Fruit fly (Drosophila melanogaster) whole organism, embryonic: ENCODE results near the gene FucTA.

Experiments
- Adf1 ChIP-seq: fragments of 200-800 bp; sonication (Bioruptor generic); IDR thresholded peaks from 2 replicates; pipeline ENCODE4 v1.3.6; 2022; ENCODE audit warnings: missing biosample characterization, missing genetic modification characterization
- BtbVII ChIP-seq: fragments of 200-800 bp; sonication (Bioruptor generic); optimal IDR thresholded peaks from 3 replicates; lab custom pipeline; 2017; ENCODE audit warnings: missing biosample characterization, mild to moderate bottlenecking, missing genetic modification characterization
- CG10543 ChIP-seq: fragments of 200-800 bp; sonication (Bioruptor generic); optimal IDR thresholded peaks from 3 replicates; lab custom pipeline; 2017; ENCODE audit warnings: missing biosample characterization, mild to moderate bottlenecking, missing genetic modification characterization, moderate library complexity
- CG12236 ChIP-seq: fragments of 200-800 bp; sonication (Bioruptor generic); optimal IDR thresholded peaks from 2 replicates; lab custom pipeline; 2016; ENCODE audit warnings: missing biosample characterization, missing genetic modification characterization
- CG15269 ChIP-seq: fragments of 200-800 bp; sonication (Bioruptor generic); optimal IDR thresholded peaks from 2 replicates; lab custom pipeline; 2018; ENCODE audit warnings: missing biosample characterization, mild to moderate bottlenecking, missing genetic modification characterization, moderate library complexity
- CG1529 ChIP-seq: fragments of 200-800 bp; sonication (Bioruptor generic); optimal IDR thresholded peaks from 3 replicates; lab custom pipeline; 2018; ENCODE audit warnings: missing biosample characterization, missing genetic modification characterization
- CG1792 ChIP-seq: fragments of 200-800 bp; sonication (Bioruptor generic); optimal IDR thresholded peaks from 2 replicates; lab custom pipeline; 2016; ENCODE audit warnings: missing biosample characterization, missing genetic modification characterization
- CG2120 ChIP-seq: fragments of 200-800 bp; sonication (Bioruptor generic); optimal IDR thresholded peaks from 3 replicates; lab custom pipeline; 2016; ENCODE audit warnings: missing biosample characterization, missing genetic modification characterization
- CG2199 ChIP-seq: fragments of 200-800 bp; sonication (Bioruptor generic); IDR thresholded peaks from 3 replicates; pipeline ENCODE4 v1.3.6; 2022; ENCODE audit warnings: missing biosample characterization, missing genetic modification characterization
- CG2889 ChIP-seq: fragments of 200-800 bp; sonication (Bioruptor generic); IDR thresholded peaks from 3 replicates; pipeline ENCODE4 v1.3.6; 2022; ENCODE audit warnings: missing biosample characterization, missing genetic modification characterization
- CG31441 ChIP-seq: fragments of 200-800 bp; sonication (Bioruptor generic); IDR thresholded peaks from 2 replicates; pipeline ENCODE4 v1.3.6; 2022; ENCODE audit warnings: missing biosample characterization, missing genetic modification characterization
- CG34224 ChIP-seq: fragments of 200-800 bp; sonication (Bioruptor generic); IDR thresholded peaks from 3 replicates; pipeline ENCODE4 v1.3.6; 2022; ENCODE audit warnings: missing biosample characterization, missing genetic modification characterization; ENCODE audit not compliant: partially characterized antibody
- CG3995 ChIP-seq: fragments of 200-800 bp; sonication (Bioruptor generic); optimal IDR thresholded peaks from 3 replicates; lab custom pipeline; 2016; ENCODE audit warnings: missing biosample characterization, missing genetic modification characterization
- CG4282 ChIP-seq: fragments of 200-800 bp; sonication (Bioruptor generic); optimal IDR thresholded peaks from 2 replicates; lab custom pipeline; 2016; ENCODE audit warnings: missing biosample characterization, missing genetic modification characterization
- CG4404 ChIP-seq: fragments of 200-800 bp; sonication (Bioruptor generic); IDR thresholded peaks from 2 replicates; pipeline ENCODE4 v1.3.6; 2022; ENCODE audit warnings: missing biosample characterization, missing genetic modification characterization
- CG4820 ChIP-seq: fragments of 200-800 bp; sonication (Bioruptor generic); optimal IDR thresholded peaks from 3 replicates; lab custom pipeline; 2016; ENCODE audit warnings: missing biosample characterization, missing genetic modification characterization
- Chrac-16 ChIP-seq: fragments of 200-800 bp; sonication (Bioruptor generic); optimal IDR thresholded peaks from 3 replicates; lab custom pipeline; 2016; ENCODE audit warnings: missing biosample characterization, missing genetic modification characterization
- Dfd ChIP-seq, 2 experiments: fragments of >200 bp; optimal IDR thresholded peaks; 2 replicates each; lab custom pipeline; 2017; ENCODE audit warnings: missing biosample characterization in 2 of 2, missing genetic modification characterization in 2 of 2
- Doc3 ChIP-seq: fragments of 200-800 bp; sonication (Bioruptor generic); IDR thresholded peaks from 3 replicates; pipeline ENCODE4 v1.3.6; 2022; ENCODE audit warnings: missing biosample characterization, missing genetic modification characterization; ENCODE audit not compliant: partially characterized antibody
- E2f1 ChIP-seq: fragments of 200-800 bp; sonication (Bioruptor generic); IDR thresholded peaks from 2 replicates; pipeline ENCODE4 v1.3.6; 2022; ENCODE audit warnings: missing biosample characterization, missing genetic modification characterization
- Eip74EF ChIP-seq, 2 experiments: fragments of 200-800 bp in 1 of 2; fragments of >200 bp in 1 of 2; sonication (Bioruptor generic) in 1 of 2; optimal IDR thresholded peaks; 2 replicates each; lab custom pipeline; 2017 to 2019; ENCODE audit warnings: missing biosample characterization in 2 of 2, missing genetic modification characterization in 2 of 2, mild to moderate bottlenecking in 1 of 2, moderate library complexity in 1 of 2
- Ets97D ChIP-seq: fragments of 200-800 bp; sonication (Bioruptor generic); optimal IDR thresholded peaks from 3 replicates; lab custom pipeline; 2016; ENCODE audit warnings: missing biosample characterization, missing genetic modification characterization
- H2.0 ChIP-seq: fragments of 200-800 bp; sonication (Bioruptor generic); IDR thresholded peaks from 2 replicates; pipeline ENCODE4 v1.3.6; 2022; ENCODE audit warnings: missing biosample characterization, missing genetic modification characterization
- Meics ChIP-seq: fragments of 200-800 bp; sonication (Bioruptor generic); optimal IDR thresholded peaks from 2 replicates; lab custom pipeline; 2017; ENCODE audit warnings: missing biosample characterization, mild to moderate bottlenecking, missing genetic modification characterization
- Myb ChIP-seq: fragments of 200-800 bp; sonication (Bioruptor generic); optimal IDR thresholded peaks from 2 replicates; lab custom pipeline; 2016; ENCODE audit warnings: missing biosample characterization, missing genetic modification characterization
- NC2α ChIP-seq: fragments of 200-800 bp; sonication (Bioruptor generic); optimal IDR thresholded peaks from 2 replicates; lab custom pipeline; 2016; ENCODE audit warnings: missing biosample characterization, missing genetic modification characterization
- Poxn ChIP-seq: fragments of 200-800 bp; sonication (Bioruptor generic); IDR thresholded peaks from 2 replicates; pipeline ENCODE4 v1.3.6; 2022; ENCODE audit warnings: missing biosample characterization, missing genetic modification characterization
- Sox100B ChIP-seq: fragments of 200-800 bp; sonication (Bioruptor generic); optimal IDR thresholded peaks from 3 replicates; lab custom pipeline; 2018; ENCODE audit warnings: missing biosample characterization, mild to moderate bottlenecking, missing genetic modification characterization
- Vsx1 ChIP-seq: fragments of 200-800 bp; sonication (Bioruptor generic); optimal IDR thresholded peaks from 2 replicates; lab custom pipeline; 2017; ENCODE audit warnings: missing biosample characterization, mild to moderate bottlenecking, missing genetic modification characterization, missing genetic modification reagents
- abd-A ChIP-seq: fragments of 200-800 bp; sonication (Bioruptor generic); optimal IDR thresholded peaks from 3 replicates; lab custom pipeline; 2019; ENCODE audit warnings: missing biosample characterization, mild to moderate bottlenecking, missing genetic modification characterization, moderate library complexity
- bbx ChIP-seq: fragments of 200-800 bp; sonication (Bioruptor generic); IDR thresholded peaks from 2 replicates; pipeline ENCODE4 v1.3.6; 2022; ENCODE audit warnings: missing biosample characterization, missing genetic modification characterization; ENCODE audit not compliant: partially characterized antibody
- cas ChIP-seq: fragments of 200-800 bp; sonication (Bioruptor generic); IDR thresholded peaks from 2 replicates; pipeline ENCODE4 v1.3.6; 2022; ENCODE audit warnings: missing biosample characterization, missing genetic modification characterization
- cg ChIP-seq: fragments of 200-800 bp; sonication (Bioruptor generic); optimal IDR thresholded peaks from 3 replicates; lab custom pipeline; 2019; ENCODE audit warnings: missing biosample characterization, mild to moderate bottlenecking, missing genetic modification characterization, moderate library complexity
- chm ChIP-seq: fragments of 200-800 bp; sonication (Bioruptor generic); IDR thresholded peaks from 2 replicates; pipeline ENCODE4 v1.3.6; 2022; ENCODE audit warnings: missing biosample characterization, missing genetic modification characterization
- crol ChIP-seq: fragments of 200-800 bp; sonication (Bioruptor generic); IDR thresholded peaks from 2 replicates; pipeline ENCODE4 v1.3.6; 2022; ENCODE audit warnings: missing biosample characterization, missing genetic modification characterization
- dysf ChIP-seq: fragments of 200-800 bp; sonication (Bioruptor generic); IDR thresholded peaks from 3 replicates; pipeline ENCODE4 v1.3.6; 2022; ENCODE audit warnings: missing biosample characterization, missing genetic modification characterization
- ewg ChIP-seq: fragments of 200-800 bp; sonication (Bioruptor generic); optimal IDR thresholded peaks from 3 replicates; lab custom pipeline; 2017; ENCODE audit warnings: mild to moderate bottlenecking, missing biosample characterization, missing genetic modification reagents, missing genetic modification characterization
- fu2 ChIP-seq: fragments of 200-800 bp; sonication (Bioruptor generic); optimal IDR thresholded peaks from 2 replicates; lab custom pipeline; 2016; ENCODE audit warnings: missing biosample characterization, missing genetic modification characterization
- grau ChIP-seq: fragments of 200-800 bp; optimal IDR thresholded peaks from 3 replicates; lab custom pipeline; 2019; ENCODE audit warnings: missing biosample characterization, mild to moderate bottlenecking, missing genetic modification characterization, moderate library complexity
- inv ChIP-seq: fragments of 200-800 bp; sonication (Bioruptor generic); IDR thresholded peaks from 2 replicates; pipeline ENCODE4 v1.3.6; 2022; ENCODE audit warnings: missing biosample characterization, missing genetic modification characterization; ENCODE audit not compliant: partially characterized antibody
- lola ChIP-seq, 3 experiments: fragments of >200 bp in 2 of 3; fragments of 200-800 bp in 1 of 3; sonication (Bioruptor generic) in 1 of 3; optimal IDR thresholded peaks; 2 replicates each; lab custom pipeline; 2017 to 2019; ENCODE audit warnings: missing biosample characterization in 3 of 3, missing genetic modification characterization in 3 of 3, mild to moderate bottlenecking in 1 of 3, moderate library complexity in 1 of 3
- nom ChIP-seq: fragments of 200-800 bp; sonication (Bioruptor generic); optimal IDR thresholded peaks from 2 replicates; lab custom pipeline; 2017; ENCODE audit warnings: missing biosample characterization, missing genetic modification characterization, mild to moderate bottlenecking, moderate library complexity, missing genetic modification reagents
- pum ChIP-seq: fragments of 200-800 bp; sonication (Bioruptor generic); optimal IDR thresholded peaks from 2 replicates; lab custom pipeline; 2016; ENCODE audit warnings: missing biosample characterization, missing genetic modification characterization
- run ChIP-seq: fragments of 200-800 bp; sonication (Bioruptor generic); optimal IDR thresholded peaks from 3 replicates; lab custom pipeline; 2018; ENCODE audit warnings: missing biosample characterization, mild to moderate bottlenecking, missing genetic modification characterization
- sc ChIP-seq, 3 experiments: fragments of >200 bp in 2 of 3; fragments of 200-800 bp in 1 of 3; sonication (Bioruptor generic) in 1 of 3; optimal IDR thresholded peaks; 2 replicates in 2 of 3; 3 replicates in 1 of 3; lab custom pipeline; 2017; ENCODE audit warnings: mild to moderate bottlenecking in 1 of 3, missing biosample characterization in 1 of 3, missing genetic modification characterization in 1 of 3, missing genetic modification reagents in 1 of 3
- schlank ChIP-seq: fragments of 200-800 bp; sonication (Bioruptor generic); optimal IDR thresholded peaks from 2 replicates; lab custom pipeline; 2018; ENCODE audit warnings: missing biosample characterization, mild to moderate bottlenecking, missing genetic modification characterization
- sr ChIP-seq: fragments of 200-800 bp; sonication (Bioruptor generic); IDR thresholded peaks from 3 replicates; pipeline ENCODE4 v1.3.6; 2022; ENCODE audit warnings: missing biosample characterization, missing genetic modification characterization
- zf30C ChIP-seq: fragments of 200-800 bp; sonication (Bioruptor generic); optimal IDR thresholded peaks from 3 replicates; lab custom pipeline; 2018; ENCODE audit warnings: missing biosample characterization, mild to moderate bottlenecking, missing genetic modification characterization

Gene FucTA

DNA sequence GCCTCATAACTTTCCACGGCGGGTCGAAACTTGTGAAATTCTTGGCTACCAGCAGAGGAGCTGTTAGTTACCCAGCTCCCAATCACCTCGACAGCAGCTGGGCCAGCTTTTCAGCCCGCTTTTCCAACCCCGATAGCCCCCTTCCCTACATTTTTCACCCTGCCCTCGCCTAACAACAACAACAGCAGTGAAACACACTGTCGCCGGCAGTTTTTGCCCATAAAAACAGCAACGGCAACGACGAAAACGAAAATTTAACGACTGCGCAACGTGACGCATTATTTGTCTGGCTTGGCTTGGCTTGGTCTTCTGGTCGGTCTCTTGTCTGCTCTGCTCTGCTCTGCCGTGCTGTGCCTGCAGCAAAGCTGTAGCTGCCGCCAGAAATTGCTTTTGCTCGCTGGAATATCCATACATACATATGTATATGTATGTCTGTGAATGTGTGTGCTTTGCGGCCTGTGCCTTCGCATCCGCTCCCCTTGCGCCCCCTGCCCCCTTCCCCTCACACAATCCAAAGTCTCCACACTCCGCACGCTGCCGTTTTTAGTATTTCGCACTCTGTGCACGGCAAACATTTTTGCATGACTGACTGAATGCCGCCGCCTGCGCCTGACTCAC is 39.7 kb upstream of the FucTA start (continued):
- TF ChIP-seq lola (GFP tag; optimal IDR thresholded peaks at IDR 0.05; lab: Kevin White, UChicago) (no peak), grau (tag; lab: Kevin White, UChicago) (no peak), CG1529 (GFP tag; lab: Kevin White, UChicago) (no peak), Doc3 (0 out of 3 replicates have a peak, but pooled peaks have one; percentile 25), CG34224 (peak; percentile 12; the same call in 1 of the 3 replicates), BtbVII (no peak), abd-A (tag; lab: Kevin White, UChicago) (peak; percentile 87), fu2 (GFP tag; lab: Kevin White, UChicago) (no peak), Adf1 (GFP tag; lab: Robert Waterston, UW) (peak; percentile 62; the same call in 1 of the 2 replicates), Ets97D (GFP tag; lab: Kevin White, UChicago) (no peak), CG2199 (GFP tag; lab: Robert Waterston, UW) (0 out of 3 replicates have a peak, but pooled peaks have one; percentile 29), ewg (GFP tag; lab: Kevin White, UChicago) (no peak), sr (GFP tag; lab: Robert Waterston, UW) (no peak), crol (peak; percentile 77), CG31441 (GFP tag; lab: Robert Waterston, UW) (no peak), schlank (tag; lab: Kevin White, UChicago) (no peak), dysf (GFP tag; lab: Robert Waterston, UW) (no peak), Myb (GFP tag; lab: Kevin White, UChicago) (no peak), cg (GFP tag; lab: Kevin White, UChicago) (peak; percentile 54), CG2889 (GFP tag; lab: Robert Waterston, UW) (peak; percentile 13; the same call in 1 of the 3 replicates), Poxn (GFP tag; lab: Robert Waterston, UW) (no peak), bbx (GFP tag; lab: Robert Waterston, UW) (peak; percentile 46; the same call in 1 of the 2 replicates), inv (0 out of 2 replicates have a peak, but pooled peaks have one; percentile 16), CG4282 (GFP tag; lab: Kevin White, UChicago) (no peak), Dfd (GFP tag; optimal IDR thresholded peaks at IDR 0.05; lab: Kevin White, UChicago) (no peak), CG4820 (GFP tag; lab: Kevin White, UChicago) (no peak), Chrac-16 (GFP tag; lab: Kevin White, UChicago) (no peak), Vsx1 (GFP tag; lab: Kevin White, UChicago) (no peak)

DNA sequence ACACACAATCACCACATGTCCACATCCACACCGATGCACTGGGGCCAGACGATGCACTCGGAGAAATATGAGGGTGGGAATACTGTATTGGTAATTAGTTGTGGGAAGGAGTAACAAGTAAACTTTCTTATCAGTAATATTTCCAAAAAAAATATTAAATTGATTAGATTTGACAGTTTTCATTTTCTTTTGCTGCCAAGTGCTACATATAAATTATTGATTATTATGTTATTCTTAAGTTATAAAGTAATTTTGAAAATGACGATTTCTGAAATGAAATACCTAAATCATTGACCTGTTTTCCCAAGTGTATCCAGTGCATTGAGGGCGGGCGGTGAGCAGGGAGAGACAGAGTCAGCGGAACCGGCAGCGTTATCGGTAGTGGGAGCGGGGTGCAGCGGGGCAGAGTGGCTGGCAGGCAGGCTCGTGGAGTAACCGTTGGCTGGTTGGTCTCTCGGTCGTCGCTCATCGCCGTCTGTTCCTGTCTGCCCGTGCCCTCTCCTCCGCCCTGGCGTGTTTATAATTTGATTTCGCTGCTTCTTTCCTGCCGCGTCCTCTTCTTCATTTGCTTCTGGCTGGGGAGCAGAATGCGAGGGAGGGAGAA is 39.1 kb upstream of the FucTA start:
- TF ChIP-seq chm (GFP tag; lab: Robert Waterston, UW) (no peak), Meics (peak; percentile 35), Sox100B (GFP tag; lab: Kevin White, UChicago) (peak; percentile 75), NC2α (no peak), zf30C (peak; percentile 76), sc (optimal IDR thresholded peaks at IDR 0.05; lab: Kevin White, UChicago) (no peak), sc (GFP tag; optimal IDR thresholded peaks at IDR 0.05; lab: Kevin White, UChicago) (peak; percentile 45), CG4404 (no peak), nom (peak; percentile 89), pum (GFP tag; lab: Kevin White, UChicago) (no peak), CG12236 (GFP tag; lab: Kevin White, UChicago) (no peak), cas (GFP tag; lab: Robert Waterston, UW) (no peak), CG3995 (GFP tag; lab: Kevin White, UChicago) (no peak), E2f1 (GFP tag; lab: Robert Waterston, UW) (no peak), bbx (GFP tag; lab: Robert Waterston, UW) (no peak), run (no peak), Eip74EF (GFP tag; optimal IDR thresholded peaks at IDR 0.05; lab: Kevin White, UChicago) (no peak), H2.0 (GFP tag; lab: Robert Waterston, UW) (no peak), CG1792 (GFP tag; lab: Kevin White, UChicago) (no peak), CG2120 (GFP tag; lab: Kevin White, UChicago) (no peak), CG10543 (GFP tag; lab: Kevin White, UChicago) (no peak), CG15269 (tag; lab: Kevin White, UChicago) (no peak)
